Worm (Caenorhabditis elegans): Measurements from ENCODE around the gene C28H8.8.
A peak's percentile ranks its signal among the peaks of the same experiment; 100 is the strongest.

Gene C28H8.8

DNA sequence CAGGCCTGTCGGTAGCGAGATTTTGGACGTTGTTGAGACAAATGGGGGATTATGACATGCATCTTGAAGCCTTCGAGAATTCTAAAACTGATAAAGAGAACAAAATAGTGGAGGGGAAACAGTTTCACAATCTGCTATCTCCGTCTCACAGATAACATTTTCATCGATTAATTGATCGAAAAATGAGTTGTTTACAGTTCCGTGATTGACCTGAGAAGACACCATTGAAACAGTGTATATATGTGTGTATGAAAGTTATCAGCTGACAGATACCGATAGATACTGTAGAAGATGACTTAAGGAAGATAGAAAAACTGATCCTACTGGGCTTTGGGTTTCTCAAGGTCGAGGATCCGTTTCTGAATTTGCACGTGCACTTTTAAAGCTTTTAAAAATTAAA, 49.4 kb downstream of the C28H8.8 start (continued):
- TF ChIP-seq unc-130 (GFP tag; optimal IDR thresholded peaks at IDR 0.05) = no peak
- peak; percentile 60 for TF ChIP-seq nhr-28 (tag; optimal IDR thresholded peaks at IDR 0.05)
- no peak for TF ChIP-seq ceh-32 (tag; optimal IDR thresholded peaks at IDR 0.05; ENCODE audit: poor library complexity)
- TF ChIP-seq mxl-2 (GFP tag; conservative IDR thresholded peaks at IDR 0.05) = no peak
- no peak for TF ChIP-seq attf-4 (tag; optimal IDR thresholded peaks at IDR 0.05)
- TF ChIP-seq saeg-2 (GFP tag; IDR thresholded peaks at IDR 0.05) = no peak
- no peak for TF ChIP-seq zfp-3 (GFP tag; conservative IDR thresholded peaks at IDR 0.05)
- no peak for TF ChIP-seq aly-2 (tag; optimal IDR thresholded peaks at IDR 0.05)
- no peak for TF ChIP-seq snpc-4 (tag; optimal IDR thresholded peaks at IDR 0.05)
- TF ChIP-seq nhr-77 (tag; optimal IDR thresholded peaks at IDR 0.05) = no peak
- no peak for TF ChIP-seq ceh-82 (tag; optimal IDR thresholded peaks at IDR 0.05)
- TF ChIP-seq aha-1 (tag) = no peak
- TF ChIP-seq nhr-48 (tag; optimal IDR thresholded peaks at IDR 0.05) = no peak
- TF ChIP-seq fos-1 (tag; optimal IDR thresholded peaks at IDR 0.05) = no peak
- TF ChIP-seq hlh-11 (tag; optimal IDR thresholded peaks at IDR 0.05) = peak; percentile 62
- TF ChIP-seq hmg-1.1 (GFP tag; IDR thresholded peaks at IDR 0.05) = no peak
- TF ChIP-seq snpc-1.2 (GFP tag; IDR thresholded peaks at IDR 0.05) = no peak
- no peak for TF ChIP-seq F49E8.2 (tag; optimal IDR thresholded peaks at IDR 0.05; ENCODE audit: borderline replicate concordance)
- no peak for TF ChIP-seq zip-11 (GFP tag; IDR thresholded peaks at IDR 0.05)
- TF ChIP-seq mep-1 (tag; optimal IDR thresholded peaks at IDR 0.05) = no peak
- peak; percentile 51 for TF ChIP-seq pqm-1 (tag; optimal IDR thresholded peaks at IDR 0.05)
- TF ChIP-seq T20F7.1 (GFP tag; optimal IDR thresholded peaks at IDR 0.05) = peak; percentile 61
- no peak for TF ChIP-seq skn-1 (tag; optimal IDR thresholded peaks at IDR 0.05)
- TF ChIP-seq egl-43 (GFP tag; IDR thresholded peaks at IDR 0.05) = no peak
- no peak for TF ChIP-seq tag-97 (GFP tag; IDR thresholded peaks at IDR 0.05)
- no peak for TF ChIP-seq lin-29 (GFP tag; IDR thresholded peaks at IDR 0.05)
- TF ChIP-seq egl-27 (tag; optimal IDR thresholded peaks at IDR 0.05) = no peak
- TF ChIP-seq mdl-1 (tag; optimal IDR thresholded peaks at IDR 0.05) = peak in 1 of 2 experiments; percentile 30
- TF ChIP-seq spr-1 (tag; optimal IDR thresholded peaks at IDR 0.05) = no peak
- no peak for TF ChIP-seq dmd-9 (GFP tag; IDR thresholded peaks at IDR 0.05)

DNA sequence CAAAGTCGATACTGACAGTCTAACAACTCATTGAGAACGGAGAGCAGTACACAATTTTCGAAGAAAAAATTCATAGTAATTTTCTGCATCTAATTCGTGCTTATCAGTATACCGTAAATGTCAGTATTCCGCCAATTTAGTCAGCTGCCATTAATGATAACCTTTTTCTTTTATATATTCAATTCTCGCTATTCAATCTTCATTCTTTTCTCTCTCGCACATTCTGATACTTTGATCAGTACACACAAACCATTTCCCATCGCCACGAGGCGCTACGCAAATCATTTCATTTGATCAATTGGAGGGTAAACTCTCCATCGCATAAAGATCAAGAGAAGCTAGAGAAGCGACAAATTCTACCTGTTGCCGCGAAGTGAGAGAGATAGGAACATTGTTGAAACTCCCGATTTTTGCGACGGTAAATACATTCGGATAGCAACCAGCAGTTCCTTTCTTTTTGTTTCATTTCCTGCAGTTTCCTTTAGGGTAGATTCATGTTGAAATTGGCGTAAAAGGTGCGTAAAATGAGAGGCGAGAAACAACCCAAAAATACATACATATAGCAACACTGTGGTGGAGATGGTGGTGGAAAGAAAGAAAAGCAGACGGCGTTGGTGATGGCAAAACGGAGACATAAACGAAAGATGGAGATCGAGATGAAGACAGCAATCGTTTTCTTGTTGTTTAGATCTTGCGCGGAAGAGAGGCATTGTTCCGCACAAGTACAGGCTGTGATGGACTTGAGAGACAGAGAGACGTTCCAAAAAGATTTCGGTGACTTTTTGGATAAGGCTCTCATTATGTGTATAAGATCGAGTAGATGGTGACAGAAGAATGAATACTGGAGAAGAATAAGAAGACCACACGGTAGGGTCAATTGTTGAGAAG, 50.2 kb downstream of the C28H8.8 start:
- no peak for TF ChIP-seq jun-1 (tag; optimal IDR thresholded peaks at IDR 0.05)
- TF ChIP-seq mdl-1 (tag; optimal IDR thresholded peaks at IDR 0.05) = peak; percentile 70 to 93
- TF ChIP-seq ctbp-1 (GFP tag; IDR thresholded peaks at IDR 0.05) = no peak
- TF ChIP-seq tag-97 (GFP tag; IDR thresholded peaks at IDR 0.05) = no peak
- no peak for TF ChIP-seq madf-5 (GFP tag; IDR thresholded peaks at IDR 0.05)
- no peak for TF ChIP-seq pha-4 (GFP tag; IDR thresholded peaks at IDR 0.05)
- no peak for TF ChIP-seq pha-4 (tag; optimal IDR thresholded peaks at IDR 0.05)
- no peak for TF ChIP-seq dmd-8 (GFP tag; IDR thresholded peaks at IDR 0.05)
- TF ChIP-seq lin-38 (GFP tag; IDR thresholded peaks at IDR 0.05) = 0 out of 2 replicates have a peak, but pooled peaks have one; percentile 18
- no peak for TF ChIP-seq fkh-10 (GFP tag; optimal IDR thresholded peaks at IDR 0.05)
- 0 out of 2 replicates have a peak, but pooled peaks have one; percentile 31 for TF ChIP-seq zfp-3 (GFP tag; conservative IDR thresholded peaks at IDR 0.05)
- TF ChIP-seq nhr-25 (tag; optimal IDR thresholded peaks at IDR 0.05; ENCODE audit: borderline replicate concordance, insufficient read depth) = no peak
- TF ChIP-seq T20F7.1 (GFP tag; optimal IDR thresholded peaks at IDR 0.05) = peak; percentile 74
- TF ChIP-seq unc-130 (GFP tag; optimal IDR thresholded peaks at IDR 0.05) = no peak
- TF ChIP-seq rbr-2 (tag; optimal IDR thresholded peaks at IDR 0.05) = no peak
- peak; percentile 25 for TF ChIP-seq aha-1 (tag)
- no peak for TF ChIP-seq nhr-42 (GFP tag; IDR thresholded peaks at IDR 0.05)
- TF ChIP-seq mep-1 (tag; optimal IDR thresholded peaks at IDR 0.05) = peak; percentile 72
- TF ChIP-seq mxl-2 (GFP tag; conservative IDR thresholded peaks at IDR 0.05) = no peak
- no peak for TF ChIP-seq mdt-29 (GFP tag; IDR thresholded peaks at IDR 0.05)
- TF ChIP-seq unc-39 (tag; optimal IDR thresholded peaks at IDR 0.05) = no peak
- TF ChIP-seq spr-3 (GFP tag; optimal IDR thresholded peaks at IDR 0.05) = no peak
- TF ChIP-seq dve-1 (tag; optimal IDR thresholded peaks at IDR 0.05; ENCODE audit: insufficient read depth) = peak; percentile 95
- TF ChIP-seq tra-1 (GFP tag; IDR thresholded peaks at IDR 0.05) = peak; percentile 58; the same call in 1 of the 2 replicates
- TF ChIP-seq Y105C5A.15 (GFP tag; IDR thresholded peaks at IDR 0.05) = no peak
- TF ChIP-seq lim-7 (GFP tag; IDR thresholded peaks at IDR 0.05) = no peak
- TF ChIP-seq php-3 (GFP tag; IDR thresholded peaks at IDR 0.05) = peak; percentile 87
